Worm (Caenorhabditis elegans): Measurements from ENCODE around the gene clec-121.

ce11 chrII:3064631-3065030 lies 37.5 kb upstream of the clec-121 start:
- TF ChIP-seq dao-5 (tag; optimal IDR thresholded peaks at IDR 0.05) (no peak), him-1 (tag; optimal IDR thresholded peaks at IDR 0.05) (no peak), W03F9.2 (tag; optimal IDR thresholded peaks at IDR 0.05) (no peak)

All from whole organism, L4/young adult.